Worm (Caenorhabditis elegans) whole organism, L2 larva: ENCODE measurements around the gene fat-2.

ENCODE experiments used
- R02D3.7 ChIP-seq: fragments of 150-350 bp; optimal IDR thresholded peaks from 2 replicates; lab custom pipeline; 2014; ENCODE audit warnings: missing biosample characterization, missing genetic modification characterization
- Y55F3AM.14 ChIP-seq: fragments of 200-800 bp; sonication (Bioruptor generic); optimal IDR thresholded peaks from 2 replicates; lab custom pipeline; 2018; ENCODE audit warnings: mild to moderate bottlenecking, missing genetic modification characterization, missing compliant biosample characterization
- ZK546.5 ChIP-seq: sonication (generic microtip); optimal IDR thresholded peaks from 2 replicates; lab custom pipeline; 2017; ENCODE audit warnings: missing biosample characterization, missing genetic modification characterization
- ama-1 ChIP-seq: fragments of 150-350 bp; optimal IDR thresholded peaks from 2 replicates; lab custom pipeline; 2018; ENCODE audit warnings: inconsistent platforms
- elt-3 ChIP-seq: sonication (generic microtip); optimal IDR thresholded peaks from 2 replicates; lab custom pipeline; 2017; ENCODE audit warnings: missing biosample characterization, missing genetic modification characterization
- mdl-1 ChIP-seq, 2 experiments: fragments of 150-350 bp in 1 of 2; sonication (generic microtip) in 1 of 2; optimal IDR thresholded peaks; 2 replicates each; lab custom pipeline; 2017; ENCODE audit warnings: missing biosample characterization in 2 of 2, missing genetic modification characterization in 2 of 2
- nhr-11 ChIP-seq: fragments of 150-350 bp; optimal IDR thresholded peaks from 2 replicates; lab custom pipeline; 2014; ENCODE audit warnings: missing biosample characterization, missing genetic modification characterization
- nhr-23 ChIP-seq: fragments of 150-350 bp; optimal IDR thresholded peaks from 2 replicates; lab custom pipeline; 2014; ENCODE audit warnings: missing biosample characterization, missing genetic modification reagents, missing genetic modification characterization
- nhr-237 ChIP-seq: fragments of 150-350 bp; optimal IDR thresholded peaks from 2 replicates; lab custom pipeline; 2014; ENCODE audit warnings: missing biosample characterization, missing genetic modification characterization
- nhr-25 ChIP-seq: fragments of 150-350 bp; sonication (generic microtip); optimal IDR thresholded peaks from 3 replicates; lab custom pipeline; 2014; ENCODE audit warnings: missing biosample characterization, missing genetic modification characterization
- nhr-77 ChIP-seq: fragments of 150-350 bp; optimal IDR thresholded peaks from 2 replicates; lab custom pipeline; 2014; ENCODE audit warnings: missing biosample characterization, missing genetic modification characterization
- skn-1 ChIP-seq: sonication (generic microtip); optimal IDR thresholded peaks from 2 replicates; lab custom pipeline; 2017; ENCODE audit warnings: missing biosample characterization, missing genetic modification characterization
- sma-9 ChIP-seq, 2 experiments: fragments of 150-350 bp in 1 of 2; sonication (generic microtip) in 1 of 2; optimal IDR thresholded peaks; 2 replicates each; lab custom pipeline; 2014 to 2016; ENCODE audit warnings: missing genetic modification characterization in 2 of 2, mild to moderate bottlenecking in 1 of 2, missing biosample characterization in 1 of 2, missing compliant biosample characterization in 1 of 2, missing genetic modification reagents in 1 of 2, moderate library complexity in 1 of 2

DNA sequence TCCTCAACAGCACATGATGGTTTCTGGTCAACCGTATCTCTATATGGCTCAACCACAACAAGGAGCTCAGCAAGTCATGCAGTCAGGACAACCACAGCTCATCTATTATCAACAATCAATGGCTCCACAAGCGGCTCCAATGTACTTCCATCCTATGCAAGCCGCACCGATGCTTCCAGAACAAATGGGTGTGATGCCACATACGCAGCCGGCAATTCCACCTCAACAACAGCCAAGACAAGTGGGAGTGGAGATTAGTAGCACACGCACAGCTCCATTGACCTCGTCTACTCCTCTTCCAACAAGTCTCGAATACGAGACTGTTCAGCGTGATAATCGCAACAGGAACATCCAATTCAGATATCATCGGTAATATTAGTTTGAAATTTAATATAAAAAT is 30.4 kb downstream of the fat-2 start:
- TF ChIP-seq Y55F3AM.14 (GFP tag; lab: Kevin White, UChicago) = no peak
- no peak for TF ChIP-seq nhr-25
- no peak for TF ChIP-seq ama-1 (lab: Kevin White, UChicago)
- TF ChIP-seq ZK546.5 = no peak
- TF ChIP-seq elt-3 (tag; lab: Kevin White, UChicago) = no peak
- TF ChIP-seq nhr-237 = no peak
- TF ChIP-seq sma-9 (GFP tag; optimal IDR thresholded peaks at IDR 0.05; lab: Kevin White, UChicago) = no peak
- TF ChIP-seq sma-9 (tag; optimal IDR thresholded peaks at IDR 0.05; lab: Kevin White, UChicago) = no peak
- no peak for TF ChIP-seq nhr-77 (tag; lab: Kevin White, UChicago)
- TF ChIP-seq skn-1 = no peak
- TF ChIP-seq mdl-1 (tag; optimal IDR thresholded peaks at IDR 0.05; lab: Kevin White, UChicago) = no peak
- no peak for TF ChIP-seq R02D3.7 (tag; lab: Kevin White, UChicago)
- TF ChIP-seq nhr-11 = no peak
- TF ChIP-seq nhr-23 (tag; lab: Kevin White, UChicago) = no peak
